Worm (Caenorhabditis elegans) whole organism, mixed stage, embryonic: ENCODE results near the gene cubn-1.

Experiments used
- ceh-43 ChIP-seq: fragments of 200-800 bp; sonication (Bioruptor generic); optimal IDR thresholded peaks from 2 replicates; lab custom pipeline; 2018; ENCODE audit warnings: mild to moderate bottlenecking, missing genetic modification characterization, moderate library complexity, missing compliant biosample characterization
- nhr-237 ChIP-seq: fragments of 150-350 bp; optimal IDR thresholded peaks from 2 replicates; lab custom pipeline; 2014; ENCODE audit warnings: missing biosample characterization, missing genetic modification characterization

DNA sequence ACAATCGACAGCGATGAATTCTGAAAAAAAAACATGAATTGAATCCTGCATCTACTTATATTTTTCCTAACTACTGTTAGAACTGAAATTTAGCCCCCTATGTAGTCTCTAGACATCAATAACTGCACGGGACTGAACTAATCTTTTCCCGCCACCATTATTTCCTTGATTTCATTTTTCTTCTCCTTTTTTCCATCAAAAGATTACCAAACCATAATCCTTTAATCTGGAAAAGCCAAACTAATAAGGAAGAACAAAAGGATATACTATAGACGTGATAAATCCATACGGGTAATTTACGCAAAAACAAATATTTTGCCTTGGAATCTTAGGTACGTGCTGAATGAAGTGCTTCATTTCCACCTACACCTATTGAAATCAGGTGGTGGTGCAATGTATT, 43.8 kb upstream of the cubn-1 start:
- TF ChIP-seq nhr-237 (tag; lab: Kevin White, UChicago) (no peak), ceh-43 (GFP tag; lab: Kevin White, UChicago) (no peak)
